Fruit fly (Drosophila melanogaster): ENCODE data around the gene CG11317.

Gene CG11317

dm6 chr3R:31060708-31061625, 36.2 kb downstream of the CG11317 start, which contains the start of gene dco (continued):
- no peak for TF ChIP-seq HLH4C (GFP tag; IDR thresholded peaks at IDR 0.05; ENCODE audit: partially characterized antibody)
- peak; percentile 58 for TF ChIP-seq CG17361 (GFP tag; IDR thresholded peaks at IDR 0.05)
- no peak for TF ChIP-seq Hmx (GFP tag; optimal IDR thresholded peaks at IDR 0.05)
- TF ChIP-seq org-1 (GFP tag; optimal IDR thresholded peaks at IDR 0.05): no peak
- TF ChIP-seq CG4854 (GFP tag; optimal IDR thresholded peaks at IDR 0.05): peak; percentile 67
- peak; percentile 42; the same call in 1 of the 2 replicates for TF ChIP-seq peb (GFP tag; IDR thresholded peaks at IDR 0.05)
- TF ChIP-seq maf-S (GFP tag; optimal IDR thresholded peaks at IDR 0.05): no peak
- no peak for TF ChIP-seq CG5180 (GFP tag; optimal IDR thresholded peaks at IDR 0.05)
- peak; percentile 82 for TF ChIP-seq CG4424 (GFP tag; optimal IDR thresholded peaks at IDR 0.05)
- TF ChIP-seq CG17385 (GFP tag; optimal IDR thresholded peaks at IDR 0.05): peak; percentile 40
- TF ChIP-seq crc (GFP tag; optimal IDR thresholded peaks at IDR 0.05): no peak
- TF ChIP-seq CG6854 (GFP tag; optimal IDR thresholded peaks at IDR 0.05): no peak
- peak; percentile 57 for TF ChIP-seq CG3065 (GFP tag; optimal IDR thresholded peaks at IDR 0.05)
- peak; percentile 66 for TF ChIP-seq CG17912 (GFP tag; optimal IDR thresholded peaks at IDR 0.05)
- TF ChIP-seq tna (GFP tag; IDR thresholded peaks at IDR 0.05; ENCODE audit: partially characterized antibody): peak; percentile 6; the same call in 1 of the 2 replicates
- no peak for TF ChIP-seq nom (GFP tag; optimal IDR thresholded peaks at IDR 0.05)
- peak; percentile 71 for TF ChIP-seq Six4 (GFP tag; optimal IDR thresholded peaks at IDR 0.05)
- TF ChIP-seq jigr1 (GFP tag; IDR thresholded peaks at IDR 0.05): peak; percentile 76; the same call in 2 of the 3 replicates
- 0 out of 2 replicates have a peak, but pooled peaks have one; percentile 27 for TF ChIP-seq nerfin-2 (GFP tag; IDR thresholded peaks at IDR 0.05; ENCODE audit: partially characterized antibody)
- TF ChIP-seq psq (GFP tag; optimal IDR thresholded peaks at IDR 0.05): no peak
- peak; percentile 77 for TF ChIP-seq CG9215 (GFP tag; IDR thresholded peaks at IDR 0.05)
- TF ChIP-seq CG11085 (GFP tag; IDR thresholded peaks at IDR 0.05): peak; percentile 82
- TF ChIP-seq bowl (GFP tag; IDR thresholded peaks at IDR 0.05): peak; percentile 34; the same call in 1 of the 2 replicates
- peak; percentile 97 for TF ChIP-seq CG3995 (GFP tag; optimal IDR thresholded peaks at IDR 0.05)
- TF ChIP-seq Dref (GFP tag; IDR thresholded peaks at IDR 0.05): peak; percentile 43
- peak; percentile 50 for TF ChIP-seq slou (GFP tag; optimal IDR thresholded peaks at IDR 0.05)
- peak; percentile 8 for TF ChIP-seq Asciz (GFP tag; optimal IDR thresholded peaks at IDR 0.05)
- peak; percentile 87 for TF ChIP-seq CG3847 (GFP tag; IDR thresholded peaks at IDR 0.05)
- peak; percentile 93 for TF ChIP-seq gfzf (GFP tag; optimal IDR thresholded peaks at IDR 0.05)
- TF ChIP-seq CG12071 (GFP tag; optimal IDR thresholded peaks at IDR 0.05): no peak
- peak; percentile 58 for TF ChIP-seq CG31441 (GFP tag; IDR thresholded peaks at IDR 0.05)
- peak in 1 of 3 experiments; percentile 1 for TF ChIP-seq lola (GFP tag; optimal IDR thresholded peaks at IDR 0.05)
- TF ChIP-seq CG11247 (GFP tag; IDR thresholded peaks at IDR 0.05): peak; percentile 92
- peak; percentile 30 for TF ChIP-seq esg (GFP tag; conservative IDR thresholded peaks at IDR 0.05)
- TF ChIP-seq CG2202 (tag; optimal IDR thresholded peaks at IDR 0.05): no peak
- peak; percentile 85 for TF ChIP-seq ind (GFP tag; optimal IDR thresholded peaks at IDR 0.05)
- TF ChIP-seq CG11696 (GFP tag; IDR thresholded peaks at IDR 0.05): no peak
- peak; percentile 27; the same call in 1 of the 2 replicates for TF ChIP-seq CG7372 (GFP tag; IDR thresholded peaks at IDR 0.05)
- peak; percentile 46 for TF ChIP-seq unpg (GFP tag; optimal IDR thresholded peaks at IDR 0.05)
- peak; percentile 68 for TF ChIP-seq CG4404 (GFP tag; IDR thresholded peaks at IDR 0.05)
- peak; percentile 4 for TF ChIP-seq CG3163 (GFP tag; optimal IDR thresholded peaks at IDR 0.05)
- TF ChIP-seq CG15696 (tag; optimal IDR thresholded peaks at IDR 0.05): peak; percentile 90
- TF ChIP-seq tll (GFP tag; optimal IDR thresholded peaks at IDR 0.05): peak in 1 of 2 experiments; percentile 27
- TF ChIP-seq Ravus (GFP tag; IDR thresholded peaks at IDR 0.05): no peak; the same call in 1 of the 2 replicates
- TF ChIP-seq odd (GFP tag; optimal IDR thresholded peaks at IDR 0.05): no peak
- peak; percentile 40 for TF ChIP-seq CG10209 (GFP tag; optimal IDR thresholded peaks at IDR 0.05)
- peak; percentile 42 for TF ChIP-seq ems (GFP tag; optimal IDR thresholded peaks at IDR 0.05)
- TF ChIP-seq CG14441 (GFP tag; IDR thresholded peaks at IDR 0.05): peak; percentile 85
